Fruit fly (Drosophila melanogaster): Measurements from ENCODE around the gene Rbp1.

The Rbp1 gene

DNA sequence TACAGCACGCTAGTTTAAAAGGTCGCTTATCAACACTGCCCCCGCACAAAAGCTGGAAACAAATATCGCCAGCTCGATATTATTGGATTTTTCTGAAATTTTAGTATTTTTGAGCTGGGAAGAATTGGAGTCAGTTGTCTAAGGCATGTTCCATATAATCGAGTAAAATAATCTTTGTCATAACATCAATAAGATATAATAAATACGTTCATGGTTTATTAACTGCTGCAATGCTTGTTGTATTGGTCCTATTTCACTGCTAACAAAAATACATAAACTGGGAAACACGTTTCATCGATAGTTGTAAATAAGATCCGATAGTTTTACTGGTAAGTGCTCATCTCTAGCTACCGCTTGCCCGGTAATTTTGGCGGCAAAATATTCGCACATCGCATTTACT, 4.0 kb downstream of the Rbp1 start, which contains the start of the genes Art1 and Mcm5 (continued):
- TF ChIP-seq lz (GFP tag; optimal IDR thresholded peaks at IDR 0.05) (peak; percentile 53), Hr4 (GFP tag; optimal IDR thresholded peaks at IDR 0.05) (peak; percentile 2), Ets21C (GFP tag; optimal IDR thresholded peaks at IDR 0.05) (peak; percentile 40), CG6854 (GFP tag; optimal IDR thresholded peaks at IDR 0.05) (no peak), CG11902 (GFP tag; optimal IDR thresholded peaks at IDR 0.05) (no peak), CG8319 (GFP tag; optimal IDR thresholded peaks at IDR 0.05) (no peak)

DNA sequence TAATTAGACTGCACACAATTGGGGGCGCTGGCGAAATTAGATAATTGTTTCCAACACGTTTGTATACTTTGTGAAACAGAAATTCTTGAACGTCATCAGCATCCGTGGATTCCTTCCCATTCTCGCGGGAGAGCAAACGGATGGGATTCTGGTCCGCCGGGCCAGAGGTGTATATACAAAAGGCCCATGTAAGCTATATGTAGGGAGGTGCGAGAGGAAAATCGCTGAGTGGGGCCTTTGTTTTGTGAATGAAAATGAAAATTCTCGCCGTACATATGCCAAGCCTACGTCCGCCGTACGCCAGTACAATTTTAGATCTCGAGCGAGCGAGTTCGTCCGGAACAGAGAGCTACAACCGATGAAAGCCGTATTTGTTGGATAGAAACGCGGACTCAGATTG, 8.4 kb downstream of the Rbp1 start, which contains the start of gene CG14687:
Gene CG14687 (plus strand): TSS at position 301 of the 400 bp plus-strand sequence.
- TF ChIP-seq lz (GFP tag; optimal IDR thresholded peaks at IDR 0.05) (no peak), Eip78C (GFP tag) (no peak), cyc (GFP tag; optimal IDR thresholded peaks at IDR 0.05) (no peak), CG6808 (GFP tag; optimal IDR thresholded peaks at IDR 0.05) (no peak), Hr39 (GFP tag; optimal IDR thresholded peaks at IDR 0.05) (no peak), fd59A (GFP tag; optimal IDR thresholded peaks at IDR 0.05) (no peak), fd85E (GFP tag; optimal IDR thresholded peaks at IDR 0.05) (no peak), CG34406 (GFP tag; optimal IDR thresholded peaks at IDR 0.05) (no peak), CG6792 (GFP tag; optimal IDR thresholded peaks at IDR 0.05) (no peak), Sox15 (GFP tag; optimal IDR thresholded peaks at IDR 0.05) (no peak), CG3032 (tag; optimal IDR thresholded peaks at IDR 0.05) (no peak), Sox102F (GFP tag; optimal IDR thresholded peaks at IDR 0.05) (no peak), CG9139 (GFP tag; optimal IDR thresholded peaks at IDR 0.05) (no peak), Blimp-1 (GFP tag; optimal IDR thresholded peaks at IDR 0.05) (no peak), acj6 (GFP tag; optimal IDR thresholded peaks at IDR 0.05) (no peak), CG7368 (GFP tag; optimal IDR thresholded peaks at IDR 0.05) (no peak), pdm3 (GFP tag; optimal IDR thresholded peaks at IDR 0.05) (no peak), Lpt (GFP tag; optimal IDR thresholded peaks at IDR 0.05) (no peak), Eip93F (GFP tag; optimal IDR thresholded peaks at IDR 0.05) (no peak), CG15336 (GFP tag; IDR thresholded peaks at IDR 0.05) (no peak)

dm6 chr3R:10803855-10804254, 19.7 kb downstream of the Rbp1 start, which contains the start of gene CG14692:
CG14692 (minus strand) TSS chr3R:10803955.
- no peak for TF ChIP-seq Ets21C (GFP tag; optimal IDR thresholded peaks at IDR 0.05)
- no peak for TF ChIP-seq Hr39 (GFP tag; optimal IDR thresholded peaks at IDR 0.05)
- no peak for TF ChIP-seq Ets96B (tag; optimal IDR thresholded peaks at IDR 0.05)
- TF ChIP-seq CG32006 (GFP tag; optimal IDR thresholded peaks at IDR 0.05): no peak
- TF ChIP-seq pdm3 (GFP tag; optimal IDR thresholded peaks at IDR 0.05): no peak
- TF ChIP-seq CG31627 (GFP tag; optimal IDR thresholded peaks at IDR 0.05): no peak
- no peak for TF ChIP-seq CG3032 (tag; optimal IDR thresholded peaks at IDR 0.05)
- no peak for TF ChIP-seq CG4318 (GFP tag; optimal IDR thresholded peaks at IDR 0.05)
- TF ChIP-seq CG9139 (GFP tag; optimal IDR thresholded peaks at IDR 0.05): no peak
- TF ChIP-seq dac (GFP tag; optimal IDR thresholded peaks at IDR 0.05): no peak
- TF ChIP-seq CG34406 (GFP tag; optimal IDR thresholded peaks at IDR 0.05): no peak
- TF ChIP-seq Blimp-1 (GFP tag; optimal IDR thresholded peaks at IDR 0.05): no peak
- TF ChIP-seq CG10631 (GFP tag; optimal IDR thresholded peaks at IDR 0.05): no peak
- TF ChIP-seq fd85E (GFP tag; optimal IDR thresholded peaks at IDR 0.05): no peak
- TF ChIP-seq CG11294 (GFP tag; IDR thresholded peaks at IDR 0.05): no peak
- TF ChIP-seq Lpt (GFP tag; optimal IDR thresholded peaks at IDR 0.05): no peak
- TF ChIP-seq Smox (GFP tag; optimal IDR thresholded peaks at IDR 0.05): no peak
- TF ChIP-seq esn (GFP tag; optimal IDR thresholded peaks at IDR 0.05): no peak

DNA sequence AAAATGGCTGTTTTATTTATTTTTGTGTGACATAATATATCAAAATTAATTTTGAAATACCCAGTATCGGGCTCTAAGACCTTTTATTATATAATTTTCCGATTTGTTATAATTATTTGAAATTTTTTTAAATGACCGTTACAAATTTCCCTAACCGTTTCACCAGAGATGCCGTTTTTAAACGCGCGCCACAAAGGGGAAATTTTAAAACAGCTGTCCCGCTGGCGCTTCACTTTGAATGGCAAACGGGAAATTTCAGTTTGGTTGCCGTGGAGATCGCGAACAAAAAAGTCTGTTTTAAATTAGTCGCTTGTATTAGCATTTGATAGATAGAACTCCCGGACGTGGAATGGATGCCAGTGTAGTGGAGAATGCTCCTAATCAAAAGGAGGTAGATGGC, 30.8 kb downstream of the Rbp1 start, which contains the start of the genes CG14693 and TTLL15:
Gene CG14693 (minus strand): TSS at position 16 of the 400 bp plus-strand sequence.
Gene TTLL15 (plus strand): TSS at position 257 of the 400 bp plus-strand sequence.
- no peak for TF ChIP-seq Hr38 (GFP tag; optimal IDR thresholded peaks at IDR 0.05)
- no peak for TF ChIP-seq Hr4 (GFP tag; optimal IDR thresholded peaks at IDR 0.05)
- TF ChIP-seq CG6854 (GFP tag; optimal IDR thresholded peaks at IDR 0.05): no peak
- TF ChIP-seq dsx (GFP tag; optimal IDR thresholded peaks at IDR 0.05; ENCODE audit: poor library complexity, severe bottlenecking): no peak
- TF ChIP-seq CG34406 (GFP tag; optimal IDR thresholded peaks at IDR 0.05): no peak
- no peak for TF ChIP-seq Hr39 (GFP tag; optimal IDR thresholded peaks at IDR 0.05)
- TF ChIP-seq acj6 (GFP tag; optimal IDR thresholded peaks at IDR 0.05): no peak
- no peak for TF ChIP-seq CG32006 (GFP tag; optimal IDR thresholded peaks at IDR 0.05)
- no peak for TF ChIP-seq salr (GFP tag; optimal IDR thresholded peaks at IDR 0.05)
- no peak for TF ChIP-seq cyc (GFP tag; optimal IDR thresholded peaks at IDR 0.05)
- TF ChIP-seq spab (GFP tag; optimal IDR thresholded peaks at IDR 0.05): no peak
- TF ChIP-seq CG10631 (GFP tag; optimal IDR thresholded peaks at IDR 0.05): no peak
- no peak for TF ChIP-seq Ets96B (tag; optimal IDR thresholded peaks at IDR 0.05)
- no peak for TF ChIP-seq CG31627 (GFP tag; optimal IDR thresholded peaks at IDR 0.05)
- no peak for TF ChIP-seq Met (GFP tag; optimal IDR thresholded peaks at IDR 0.05)
- TF ChIP-seq CG11762 (GFP tag; optimal IDR thresholded peaks at IDR 0.05; ENCODE audit: insufficient read depth): no peak

Measured in whole organism, prepupa.